Worm (Caenorhabditis elegans) whole organism, young adult: Measurements from ENCODE around the gene rsf-1.

ENCODE experiments used
- B0261.1 ChIP-seq: sonication (generic microtip); optimal IDR thresholded peaks from 2 replicates; lab custom pipeline; 2016; ENCODE audit warnings: mild to moderate bottlenecking, missing genetic modification characterization, moderate library complexity, missing compliant biosample characterization
- F10E7.11 ChIP-seq: sonication (generic microtip); optimal IDR thresholded peaks from 2 replicates; lab custom pipeline; 2017; ENCODE audit warnings: mild to moderate bottlenecking, missing genetic modification characterization, moderate library complexity, missing compliant biosample characterization
- F33H1.4 ChIP-seq: fragments of 200-800 bp; sonication (Bioruptor generic); IDR thresholded peaks from 2 replicates; pipeline ENCODE4 v1.3.6; 2022; ENCODE audit warnings: missing genetic modification reagents, missing genetic modification characterization, missing compliant biosample characterization
- F37B4.10 ChIP-seq: fragments of 200-800 bp; sonication (Bioruptor generic); IDR thresholded peaks from 2 replicates; pipeline ENCODE4 v1.3.6; 2022; ENCODE audit warnings: missing genetic modification characterization, missing compliant biosample characterization
- F39B2.1 ChIP-seq: fragments of 200-800 bp; sonication (Bioruptor generic); IDR thresholded peaks from 2 replicates; pipeline ENCODE4 v1.3.6; 2022; ENCODE audit warnings: missing genetic modification reagents, missing genetic modification characterization, missing compliant biosample characterization
- K11D2.4 ChIP-seq: fragments of 200-800 bp; sonication (Bioruptor generic); IDR thresholded peaks from 2 replicates; pipeline ENCODE4 v1.3.6; 2022; ENCODE audit warnings: missing genetic modification reagents, missing genetic modification characterization, missing compliant biosample characterization
- T07F8.4 ChIP-seq: sonication (generic microtip); optimal IDR thresholded peaks from 2 replicates; lab custom pipeline; 2016; ENCODE audit warnings: mild to moderate bottlenecking, missing genetic modification characterization, moderate library complexity, missing compliant biosample characterization
- ZK185.1 ChIP-seq: sonication (generic microtip); optimal IDR thresholded peaks from 2 replicates; lab custom pipeline; 2016; ENCODE audit warnings: mild to moderate bottlenecking, missing genetic modification characterization, missing compliant biosample characterization; ENCODE audit not compliant: poor library complexity, severe bottlenecking
- atf-7 ChIP-seq: sonication (generic microtip); optimal IDR thresholded peaks from 2 replicates; lab custom pipeline; 2017; ENCODE audit warnings: mild to moderate bottlenecking, missing genetic modification characterization, missing compliant biosample characterization
- athp-1 ChIP-seq: sonication (generic microtip); optimal IDR thresholded peaks from 2 replicates; lab custom pipeline; 2017; ENCODE audit warnings: mild to moderate bottlenecking, missing genetic modification characterization, missing compliant biosample characterization
- attf-5 ChIP-seq: fragments of 200-800 bp; sonication (Bioruptor generic); optimal IDR thresholded peaks from 2 replicates; lab custom pipeline; 2018; ENCODE audit warnings: mild to moderate bottlenecking, missing genetic modification characterization, missing compliant biosample characterization
- bed-2 ChIP-seq: fragments of 200-800 bp; sonication (Bioruptor generic); IDR thresholded peaks from 2 replicates; pipeline ENCODE4 v1.3.6; 2022; ENCODE audit warnings: missing genetic modification reagents, missing genetic modification characterization, missing compliant biosample characterization
- ccch-3 ChIP-seq: fragments of 200-800 bp; sonication (Bioruptor generic); optimal IDR thresholded peaks from 2 replicates; lab custom pipeline; 2018; ENCODE audit warnings: mild to moderate bottlenecking, missing genetic modification characterization, missing compliant biosample characterization
- cebp-1 ChIP-seq, 2 experiments: fragments of 200-800 bp in 1 of 2; sonication (Bioruptor generic) in 1 of 2; sonication (generic microtip) in 1 of 2; IDR thresholded peaks in 1 of 2; optimal IDR thresholded peaks in 1 of 2; 2 replicates each; pipeline versions ENCODE4 v1.3.6 to Lab custom; 2017 to 2022; ENCODE audit warnings: missing compliant biosample characterization in 2 of 2, missing genetic modification characterization in 2 of 2, mild to moderate bottlenecking in 1 of 2, missing genetic modification reagents in 1 of 2, moderate library complexity in 1 of 2
- ceh-100 ChIP-seq: fragments of 200-800 bp; sonication (Bioruptor generic); IDR thresholded peaks from 2 replicates; pipeline ENCODE4 v1.3.6; 2022; ENCODE audit warnings: missing genetic modification reagents, missing genetic modification characterization, missing compliant biosample characterization
- ceh-27 ChIP-seq: fragments of 200-800 bp; sonication (Bioruptor generic); optimal IDR thresholded peaks from 2 replicates; lab custom pipeline; 2018; ENCODE audit warnings: mild to moderate bottlenecking, missing genetic modification characterization, moderate library complexity, missing compliant biosample characterization
- ceh-91 ChIP-seq: fragments of 200-800 bp; sonication (Bioruptor generic); IDR thresholded peaks from 2 replicates; pipeline ENCODE4 v1.3.6; 2022; ENCODE audit warnings: missing genetic modification reagents, missing genetic modification characterization, missing compliant biosample characterization
- chd-7 ChIP-seq: sonication (generic microtip); optimal IDR thresholded peaks from 2 replicates; lab custom pipeline; 2016; ENCODE audit warnings: mild to moderate bottlenecking, missing genetic modification characterization, moderate library complexity, missing compliant biosample characterization
- dpl-1 ChIP-seq: fragments of 150-350 bp; optimal IDR thresholded peaks from 2 replicates; lab custom pipeline; 2014; ENCODE audit warnings: missing biosample characterization, missing genetic modification reagents, missing genetic modification characterization
- ekl-4 ChIP-seq: fragments of 200-800 bp; sonication (Bioruptor generic); IDR thresholded peaks from 2 replicates; pipeline ENCODE4 v1.3.6; 2022; ENCODE audit warnings: missing genetic modification reagents, missing genetic modification characterization, missing compliant biosample characterization
- ets-4 ChIP-seq: fragments of 200-800 bp; sonication (Bioruptor generic); optimal IDR thresholded peaks from 2 replicates; lab custom pipeline; 2018; ENCODE audit warnings: mild to moderate bottlenecking, missing genetic modification characterization, missing compliant biosample characterization
- gei-17 ChIP-seq: fragments of 200-800 bp; sonication (Bioruptor generic); optimal IDR thresholded peaks from 2 replicates; lab custom pipeline; 2018; ENCODE audit warnings: mild to moderate bottlenecking, missing genetic modification characterization, missing compliant biosample characterization
- hlh-12 ChIP-seq: sonication (generic microtip); optimal IDR thresholded peaks from 2 replicates; lab custom pipeline; 2016; ENCODE audit warnings: missing genetic modification characterization, missing compliant biosample characterization
- hmg-1.2 ChIP-seq: fragments of 200-800 bp; sonication (Bioruptor generic); IDR thresholded peaks from 2 replicates; pipeline ENCODE4 v1.3.6; 2022; ENCODE audit warnings: missing genetic modification reagents, missing genetic modification characterization, missing compliant biosample characterization
- hmg-20 ChIP-seq: fragments of 200-800 bp; sonication (Bioruptor generic); IDR thresholded peaks from 2 replicates; pipeline ENCODE4 v1.3.6; 2022; ENCODE audit warnings: missing genetic modification reagents, missing genetic modification characterization, missing compliant biosample characterization
- hrde-1 ChIP-seq: sonication (generic microtip); optimal IDR thresholded peaks from 2 replicates; lab custom pipeline; 2016; ENCODE audit warnings: missing genetic modification characterization, mild to moderate bottlenecking, missing compliant biosample characterization, moderate library complexity, missing genotype, missing genetic modification reagents, borderline replicate concordance
- let-526 ChIP-seq: fragments of 200-800 bp; sonication (Bioruptor generic); IDR thresholded peaks from 2 replicates; pipeline ENCODE4 v1.3.6; 2022; ENCODE audit warnings: missing genetic modification reagents, missing genetic modification characterization, missing compliant biosample characterization
- lin-35 ChIP-seq, 3 experiments: fragments of 150-350 bp in 2 of 3; sonication (generic microtip) in 1 of 3; optimal IDR thresholded peaks; 2 replicates each; lab custom pipeline; 2014 to 2018; ENCODE audit warnings: missing biosample characterization in 3 of 3, missing genetic modification characterization in 3 of 3, missing genetic modification reagents in 3 of 3
- lin-40 ChIP-seq: sonication (generic microtip); optimal IDR thresholded peaks from 2 replicates; lab custom pipeline; 2016; ENCODE audit warnings: missing genetic modification characterization, mild to moderate bottlenecking, missing compliant biosample characterization, missing genotype, missing genetic modification reagents
- lir-1 ChIP-seq: fragments of 200-800 bp; sonication (Bioruptor generic); conservative IDR thresholded peaks from 2 replicates; pipeline ENCODE4 v1.3.6; 2022; ENCODE audit warnings: missing genetic modification reagents, missing genetic modification characterization, missing compliant biosample characterization
- madf-10 ChIP-seq: sonication (generic microtip); optimal IDR thresholded peaks from 2 replicates; lab custom pipeline; 2016; ENCODE audit warnings: mild to moderate bottlenecking, missing genetic modification characterization, missing compliant biosample characterization
- madf-3 ChIP-seq: fragments of 200-800 bp; sonication (Bioruptor generic); IDR thresholded peaks from 2 replicates; pipeline ENCODE4 v1.3.6; 2022; ENCODE audit warnings: missing genetic modification reagents, missing genetic modification characterization, missing compliant biosample characterization
- madf-6 ChIP-seq: fragments of 200-800 bp; sonication (Bioruptor generic); IDR thresholded peaks from 2 replicates; pipeline ENCODE4 v1.3.6; 2022; ENCODE audit warnings: missing genetic modification reagents, missing genetic modification characterization, missing compliant biosample characterization
- madf-8 ChIP-seq: fragments of 200-800 bp; sonication (Bioruptor generic); conservative IDR thresholded peaks from 2 replicates; pipeline ENCODE4 v1.3.6; 2022; ENCODE audit warnings: missing genetic modification reagents, missing genetic modification characterization, missing compliant biosample characterization
- mcd-1 ChIP-seq: fragments of 200-800 bp; sonication (Bioruptor generic); IDR thresholded peaks from 2 replicates; pipeline ENCODE4 v1.3.6; 2022; ENCODE audit warnings: missing genetic modification reagents, missing genetic modification characterization, missing compliant biosample characterization
- nfya-2 ChIP-seq: fragments of 200-800 bp; sonication (Bioruptor generic); IDR thresholded peaks from 2 replicates; pipeline ENCODE4 v1.3.6; 2022; ENCODE audit warnings: missing genetic modification reagents, missing genetic modification characterization, missing compliant biosample characterization
- nhr-80 ChIP-seq: sonication (generic microtip); optimal IDR thresholded peaks from 2 replicates; lab custom pipeline; 2016; ENCODE audit warnings: missing genetic modification characterization, missing compliant biosample characterization
- rcor-1 ChIP-seq: fragments of 200-800 bp; sonication (Bioruptor generic); IDR thresholded peaks from 2 replicates; pipeline ENCODE4 v1.3.6; 2022; ENCODE audit warnings: missing genetic modification reagents, missing genetic modification characterization, missing compliant biosample characterization
- snpc-1.3 ChIP-seq: sonication (generic microtip); optimal IDR thresholded peaks from 2 replicates; lab custom pipeline; 2017; ENCODE audit warnings: missing genetic modification characterization, mild to moderate bottlenecking, missing compliant biosample characterization, antibody characterized with exemption, moderate library complexity, missing genotype, missing genetic modification reagents; ENCODE audit not compliant: insufficient read depth
- somi-1 ChIP-seq: fragments of 200-800 bp; sonication (Bioruptor generic); optimal IDR thresholded peaks from 2 replicates; lab custom pipeline; 2018; ENCODE audit warnings: mild to moderate bottlenecking, missing genetic modification characterization, missing compliant biosample characterization
- tbx-9 ChIP-seq: sonication (generic microtip); optimal IDR thresholded peaks from 2 replicates; lab custom pipeline; 2016; ENCODE audit warnings: borderline replicate concordance, missing genetic modification characterization, inconsistent platforms, missing compliant biosample characterization
- tlf-1 ChIP-seq: fragments of 200-800 bp; sonication (Bioruptor generic); optimal IDR thresholded peaks from 2 replicates; lab custom pipeline; 2018; ENCODE audit warnings: mild to moderate bottlenecking, missing genetic modification characterization, missing compliant biosample characterization
- ztf-25 ChIP-seq: fragments of 200-800 bp; sonication (Bioruptor generic); IDR thresholded peaks from 2 replicates; pipeline ENCODE4 v1.3.6; 2022; ENCODE audit warnings: missing genetic modification reagents, missing genetic modification characterization, missing compliant biosample characterization
- ztf-28 ChIP-seq: fragments of 200-800 bp; sonication (Bioruptor generic); IDR thresholded peaks from 2 replicates; pipeline ENCODE4 v1.3.6; 2022; ENCODE audit warnings: missing genetic modification reagents, missing genetic modification characterization, missing compliant biosample characterization

rsf-1 gene

ce11 chrII:11288148-11288547, 18.1 kb upstream of the rsf-1 start:
- TF ChIP-seq madf-8 (GFP tag; lab: Robert Waterston, UW) (no peak), F37B4.10 (GFP tag; lab: Robert Waterston, UW) (no peak), atf-7 (tag; lab: Kevin White, UChicago) (no peak), madf-10 (tag; lab: Kevin White, UChicago) (no peak), K11D2.4 (GFP tag; lab: Robert Waterston, UW) (no peak), tbx-9 (tag; lab: Kevin White, UChicago) (no peak), B0261.1 (tag; lab: Kevin White, UChicago) (no peak), somi-1 (GFP tag; lab: Kevin White, UChicago) (no peak)

- peak; percentile 43; the same call in 1 of the 2 replicates for TF ChIP-seq F33H1.4 (GFP tag; lab: Robert Waterston, UW)
- 0 out of 2 replicates have a peak, but pooled peaks have one; percentile 51 for TF ChIP-seq bed-2
- TF ChIP-seq attf-5 (GFP tag; lab: Kevin White, UChicago), result no peak
- peak; percentile 37; the same call in 1 of the 2 replicates for TF ChIP-seq ekl-4 (GFP tag; lab: Robert Waterston, UW)
- TF ChIP-seq ztf-25, result 0 out of 2 replicates have a peak, but pooled peaks have one; percentile 39
- TF ChIP-seq lir-1, result 0 out of 2 replicates have a peak, but pooled peaks have one; percentile 27
- no peak for TF ChIP-seq ceh-100 (GFP tag; lab: Robert Waterston, UW)
- peak; percentile 77 for TF ChIP-seq ZK185.1 (tag; lab: Kevin White, UChicago)
- peak in 1 of 3 experiments; percentile 78 for TF ChIP-seq lin-35 (GFP tag; optimal IDR thresholded peaks at IDR 0.05; lab: Kevin White, UChicago)
- no peak for TF ChIP-seq nhr-80 (tag; lab: Kevin White, UChicago)
- TF ChIP-seq ztf-28, result no peak
- TF ChIP-seq F10E7.11 (tag; lab: Kevin White, UChicago), result no peak
- no peak for TF ChIP-seq gei-17 (GFP tag; lab: Kevin White, UChicago)
- TF ChIP-seq chd-7, result no peak
- peak; percentile 41 for TF ChIP-seq snpc-1.3 (tag; lab: Kevin White, UChicago)
- TF ChIP-seq let-526, result no peak
- TF ChIP-seq hlh-12, result no peak
- peak; percentile 69 for TF ChIP-seq hrde-1
- peak; percentile 67 for TF ChIP-seq athp-1 (tag; lab: Kevin White, UChicago)
- peak; percentile 49; the same call in 1 of the 2 replicates for TF ChIP-seq ceh-91 (GFP tag; lab: Robert Waterston, UW)
- TF ChIP-seq hmg-1.2 (GFP tag; lab: Robert Waterston, UW), result 0 out of 2 replicates have a peak, but pooled peaks have one; percentile 8
- TF ChIP-seq lin-40, result no peak
- peak; percentile 25 for TF ChIP-seq dpl-1
- peak; percentile 9 for TF ChIP-seq madf-10 (tag; lab: Kevin White, UChicago)
- no peak for TF ChIP-seq ets-4
- no peak for TF ChIP-seq F37B4.10 (GFP tag; lab: Robert Waterston, UW)
- 0 out of 2 replicates have a peak, but pooled peaks have one; percentile 39 for TF ChIP-seq rcor-1
- peak; percentile 74 for TF ChIP-seq madf-6 (GFP tag; lab: Robert Waterston, UW)
- TF ChIP-seq T07F8.4 (tag; lab: Kevin White, UChicago), result no peak
- TF ChIP-seq ccch-3, result peak; percentile 13
- TF ChIP-seq nfya-2 (GFP tag; lab: Robert Waterston, UW), result no peak
- peak; percentile 24 for TF ChIP-seq ceh-27 (GFP tag; lab: Kevin White, UChicago)
- peak; percentile 66 for TF ChIP-seq mcd-1 (GFP tag; lab: Robert Waterston, UW)
- 0 out of 2 replicates have a peak, but pooled peaks have one; percentile 3 for TF ChIP-seq F39B2.1 (GFP tag; lab: Robert Waterston, UW)
- TF ChIP-seq tlf-1 (GFP tag; lab: Kevin White, UChicago), result peak; percentile 17
- TF ChIP-seq cebp-1 (GFP tag; IDR thresholded peaks at IDR 0.05; lab: Robert Waterston, UW), result no peak
- no peak for TF ChIP-seq cebp-1 (tag; optimal IDR thresholded peaks at IDR 0.05; lab: Kevin White, UChicago)
- TF ChIP-seq hmg-20 (GFP tag; lab: Robert Waterston, UW), result 0 out of 2 replicates have a peak, but pooled peaks have one; percentile 26
- TF ChIP-seq madf-3 (GFP tag; lab: Robert Waterston, UW), result 0 out of 2 replicates have a peak, but pooled peaks have one; percentile 57
These were observed 16.0 kb upstream of the rsf-1 start, which contains the start of gene C47G2.3 for ce11 chrII:11290109-11290784. Gene C47G2.3, minus strand, starts transcription at chrII:11290159.
